Fruit fly (Drosophila melanogaster): ENCODE measurements around the gene CG33552.

CG33552 gene

DNA sequence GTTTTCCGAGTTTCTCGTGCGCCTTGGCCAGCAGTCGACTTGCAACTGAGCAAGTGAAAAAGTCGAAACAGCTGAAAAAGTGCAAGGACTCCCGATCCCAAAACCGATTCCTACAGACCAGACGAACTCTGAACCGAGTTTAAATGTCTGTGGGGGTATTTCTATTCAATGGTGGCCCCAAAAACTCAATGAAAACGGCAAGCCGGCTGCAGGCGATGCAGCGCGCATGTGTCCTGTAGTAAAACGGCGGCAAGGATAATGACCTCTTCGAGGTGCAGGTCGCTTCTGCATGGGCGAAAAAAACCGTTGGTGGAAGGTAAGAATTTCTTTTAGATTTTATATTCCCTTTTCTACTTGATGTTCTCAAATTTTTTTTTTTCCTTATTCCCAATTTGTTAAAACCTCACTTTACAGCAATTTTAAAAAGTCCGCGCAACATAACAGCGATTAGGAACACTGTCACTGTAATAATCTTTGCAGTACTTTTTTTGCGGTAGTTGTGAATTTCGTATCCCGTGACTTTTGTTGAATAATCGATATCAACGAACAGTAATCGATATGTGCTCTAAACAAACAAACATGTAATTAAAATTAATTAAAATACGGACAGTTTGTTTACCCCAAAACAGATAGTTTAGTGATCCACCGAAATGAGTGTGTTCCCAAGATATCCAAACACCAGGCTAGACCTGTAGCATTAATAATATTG, 5.5 kb upstream of the CG33552 start, which contains the start of the genes Trpgamma and her:
Gene Trpgamma, minus strand, starts transcription at position 51 of the 709 bp plus-strand sequence.
Gene her, plus strand, starts transcription at position 535 of the 709 bp plus-strand sequence.
- TF ChIP-seq pan (optimal IDR thresholded peaks at IDR 0.05) (no peak), usp (GFP tag; optimal IDR thresholded peaks at IDR 0.05) (no peak), EcR (GFP tag; optimal IDR thresholded peaks at IDR 0.05) (no peak), CG8478 (optimal IDR thresholded peaks at IDR 0.05) (no peak), psq (optimal IDR thresholded peaks at IDR 0.05) (no peak), Dll (optimal IDR thresholded peaks at IDR 0.05) (no peak)

- no peak for TF ChIP-seq CG8478 (optimal IDR thresholded peaks at IDR 0.05)
- no peak for TF ChIP-seq usp (GFP tag; optimal IDR thresholded peaks at IDR 0.05)
- TF ChIP-seq pan (optimal IDR thresholded peaks at IDR 0.05): no peak
- no peak for TF ChIP-seq EcR (GFP tag; optimal IDR thresholded peaks at IDR 0.05)
- no peak for TF ChIP-seq Dll (optimal IDR thresholded peaks at IDR 0.05)
- no peak for TF ChIP-seq psq (optimal IDR thresholded peaks at IDR 0.05)
Measured at dm6 chr2L:16679073-16679472, 3.2 kb upstream of the CG33552 start.

DNA sequence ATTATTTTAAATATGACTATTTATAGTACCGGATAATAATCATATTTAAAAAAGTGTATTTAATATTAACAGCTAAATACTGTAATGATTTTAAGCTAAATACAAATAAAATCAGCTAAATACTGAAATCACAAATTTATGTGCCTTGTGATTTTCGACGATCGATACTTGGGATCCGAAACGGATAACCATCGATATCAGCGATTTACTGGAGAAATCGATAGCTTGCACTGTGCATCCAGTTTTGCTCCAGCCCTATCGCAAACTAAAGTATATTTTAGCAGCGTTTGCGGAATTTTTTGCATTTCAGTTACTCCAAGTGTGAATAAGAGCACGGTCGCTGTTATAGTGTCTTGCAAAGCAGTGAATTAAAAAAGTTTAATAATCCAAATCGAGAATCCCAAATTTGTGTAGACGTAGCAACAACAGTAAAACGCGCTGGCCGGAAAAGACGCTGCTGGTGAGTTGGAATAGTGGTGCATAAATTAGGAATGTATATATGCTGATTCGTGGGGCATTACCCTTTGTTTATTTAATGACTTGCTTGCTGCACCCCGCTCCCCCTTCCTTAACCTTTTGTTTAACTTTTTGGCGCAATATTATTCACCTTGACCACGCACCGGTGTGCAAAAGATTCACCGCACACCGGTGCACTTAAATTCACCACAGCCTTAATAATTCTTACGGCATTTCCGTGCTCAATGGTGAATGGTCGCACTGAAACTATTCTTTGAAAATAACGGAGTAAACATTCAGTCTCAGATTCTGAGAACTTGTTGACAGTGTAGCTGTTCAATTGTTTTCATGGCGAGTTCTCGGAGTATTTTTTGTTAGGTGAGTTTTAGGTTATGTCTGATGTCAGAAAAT, 2.3 kb upstream of the CG33552 start, which contains the start of the genes grp and squ:
Gene grp, plus strand, starts transcription at position 238 of the 867 bp plus-strand sequence.
Gene squ, plus strand, starts transcription at position 238 of the 867 bp plus-strand sequence.
- TF ChIP-seq psq (optimal IDR thresholded peaks at IDR 0.05) (no peak), EcR (GFP tag; optimal IDR thresholded peaks at IDR 0.05) (peak; percentile 20 to 62)

DNA sequence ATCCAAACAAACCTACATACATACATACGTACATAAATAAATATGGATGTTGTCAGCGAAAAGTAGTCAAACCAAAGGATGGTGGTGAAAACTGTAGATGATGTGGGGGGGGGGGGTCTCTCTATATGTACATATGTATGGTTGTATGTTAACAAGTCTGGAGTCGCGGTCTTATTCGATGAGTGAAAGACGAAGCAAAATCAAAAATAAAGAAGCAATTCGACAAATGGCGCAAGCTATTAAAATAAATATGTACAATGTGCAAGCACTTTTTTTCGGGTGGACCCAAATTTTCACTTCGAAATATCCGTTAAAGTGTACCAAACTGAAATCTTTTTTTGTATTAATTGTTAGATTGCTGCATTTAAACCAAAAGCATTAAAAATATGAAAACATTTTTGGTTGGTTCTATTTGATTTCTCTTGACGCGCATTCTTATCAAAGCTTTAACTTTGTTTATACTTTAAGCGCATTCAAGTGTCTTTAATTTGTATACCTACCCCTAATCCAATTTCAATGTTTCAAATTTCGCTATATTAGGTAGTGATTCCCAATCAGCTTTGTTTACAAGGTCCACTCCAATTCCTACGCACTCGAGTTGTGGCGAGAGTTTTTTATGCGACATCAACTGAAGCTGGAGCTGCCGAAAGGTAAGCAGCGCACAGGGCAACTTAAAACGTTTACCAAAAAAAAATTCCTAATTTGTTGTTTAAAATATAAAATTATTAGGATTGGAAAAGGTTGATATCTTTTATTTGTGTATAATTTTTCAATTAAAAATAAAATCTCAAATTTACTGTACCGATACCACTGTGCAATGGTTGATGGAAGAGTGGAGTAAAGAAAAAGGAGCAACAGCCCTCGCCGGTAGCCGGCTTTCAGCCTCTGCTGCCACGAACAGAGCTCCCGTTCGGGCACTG, 1.9 kb downstream of the CG33552 start, which contains the start of gene CG31807:
Gene CG31807, minus strand, starts transcription at position 51 of the 920 bp plus-strand sequence.
- TF ChIP-seq CG8478 (optimal IDR thresholded peaks at IDR 0.05) (no peak), pan (optimal IDR thresholded peaks at IDR 0.05) (no peak), Dll (optimal IDR thresholded peaks at IDR 0.05) (no peak), usp (GFP tag; optimal IDR thresholded peaks at IDR 0.05) (no peak), EcR (GFP tag; optimal IDR thresholded peaks at IDR 0.05) (no peak), psq (optimal IDR thresholded peaks at IDR 0.05) (no peak)

dm6 chr2L:16684908-16685611, 2.8 kb downstream of the CG33552 start:
- TF ChIP-seq EcR (GFP tag; optimal IDR thresholded peaks at IDR 0.05): peak in 1 of 2 experiments; percentile 65
- no peak for TF ChIP-seq Dll (optimal IDR thresholded peaks at IDR 0.05)
- TF ChIP-seq usp (GFP tag; optimal IDR thresholded peaks at IDR 0.05): no peak
- TF ChIP-seq CG8478 (optimal IDR thresholded peaks at IDR 0.05): no peak

DNA sequence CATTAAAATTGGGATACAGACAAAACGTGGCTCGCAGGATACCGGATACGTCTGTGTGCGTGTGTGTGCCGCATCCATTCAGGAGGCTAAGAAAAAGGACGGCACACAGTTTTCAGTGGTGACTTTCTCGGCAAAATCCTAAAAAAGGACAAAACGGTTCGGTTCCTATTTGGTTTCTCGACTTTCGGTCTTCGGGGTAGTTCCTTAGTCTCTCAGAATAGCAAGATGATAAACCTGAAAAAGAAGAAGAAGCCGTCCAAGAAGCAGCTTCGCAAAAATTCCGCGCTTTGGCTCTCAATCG, 3.3 kb downstream of the CG33552 start:
- TF ChIP-seq EcR (GFP tag; optimal IDR thresholded peaks at IDR 0.05) (no peak), CG8478 (optimal IDR thresholded peaks at IDR 0.05) (no peak), usp (GFP tag; optimal IDR thresholded peaks at IDR 0.05) (no peak)

- TF ChIP-seq pan (optimal IDR thresholded peaks at IDR 0.05): no peak
- TF ChIP-seq psq (optimal IDR thresholded peaks at IDR 0.05): no peak
- no peak for TF ChIP-seq usp (GFP tag; optimal IDR thresholded peaks at IDR 0.05)
- no peak for TF ChIP-seq EcR (GFP tag; optimal IDR thresholded peaks at IDR 0.05)
- no peak for TF ChIP-seq CG8478 (optimal IDR thresholded peaks at IDR 0.05)
- TF ChIP-seq Dll (optimal IDR thresholded peaks at IDR 0.05): no peak
Measured at dm6 chr2L:16686412-16687043, 4.2 kb downstream of the CG33552 start.

dm6 chr2L:16687863-16688262, 5.6 kb downstream of the CG33552 start:
- TF ChIP-seq usp (GFP tag; optimal IDR thresholded peaks at IDR 0.05): no peak

DNA sequence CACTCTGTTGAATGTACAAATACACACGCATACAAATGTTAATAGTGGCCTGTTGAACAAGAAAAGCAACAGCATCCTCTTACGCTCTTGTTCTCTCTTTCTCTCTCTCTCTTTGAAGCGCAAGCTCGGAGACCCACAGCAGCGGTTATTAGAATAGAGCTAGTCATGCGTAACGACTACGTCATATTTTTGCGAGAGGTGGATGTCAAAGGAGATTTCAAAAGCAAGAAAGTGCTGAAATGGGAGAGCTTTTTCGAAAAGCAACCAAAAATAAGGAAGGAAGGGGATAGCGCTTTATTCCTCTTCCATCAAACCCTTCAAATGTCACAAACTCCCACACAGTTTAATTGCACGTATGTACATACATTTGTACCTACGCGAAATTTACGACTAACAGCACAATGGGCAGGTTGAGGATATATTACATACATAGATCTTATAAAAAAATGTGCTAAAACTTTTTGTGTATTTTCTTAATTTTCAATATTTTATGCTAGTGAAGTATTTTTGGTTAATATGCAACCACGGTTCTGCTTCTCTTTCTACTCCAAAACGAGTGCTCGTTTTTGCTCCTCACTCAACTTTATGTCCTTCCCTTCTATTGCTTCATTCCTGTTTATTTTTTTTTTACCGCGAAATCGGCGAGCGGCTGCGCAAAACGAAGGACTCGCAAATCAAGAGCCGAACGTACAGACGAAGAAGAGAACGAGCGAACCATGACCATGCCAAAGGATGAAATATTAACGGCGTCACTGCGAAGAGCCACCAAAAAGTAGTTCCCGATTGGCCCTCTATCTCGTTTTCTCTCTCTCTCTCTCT, 7.7 kb downstream of the CG33552 start:
- TF ChIP-seq usp (GFP tag; optimal IDR thresholded peaks at IDR 0.05) (no peak), CG8478 (optimal IDR thresholded peaks at IDR 0.05) (no peak), EcR (GFP tag; optimal IDR thresholded peaks at IDR 0.05) (no peak), psq (optimal IDR thresholded peaks at IDR 0.05) (no peak), pan (optimal IDR thresholded peaks at IDR 0.05) (no peak), Dll (optimal IDR thresholded peaks at IDR 0.05) (no peak)

- TF ChIP-seq psq (optimal IDR thresholded peaks at IDR 0.05) (no peak), usp (GFP tag; optimal IDR thresholded peaks at IDR 0.05) (no peak), CG8478 (optimal IDR thresholded peaks at IDR 0.05) (no peak), pan (optimal IDR thresholded peaks at IDR 0.05) (no peak)
Measured at dm6 chr2L:16690619-16690908, 8.3 kb downstream of the CG33552 start.
